Worm (Caenorhabditis elegans): ENCODE results near the gene emc-2.

ce11 chrII:1338196-1338595 is 32.3 kb upstream of the emc-2 start:
- TF ChIP-seq mep-1 (tag; optimal IDR thresholded peaks at IDR 0.05) (no peak), snpc-4 (tag; optimal IDR thresholded peaks at IDR 0.05) (no peak), lin-13 (tag; optimal IDR thresholded peaks at IDR 0.05) (no peak), ces-1 (GFP tag; optimal IDR thresholded peaks at IDR 0.05) (peak; percentile 44)
